Worm (Caenorhabditis elegans): ENCODE data around the gene igcm-1.
A peak's percentile ranks its signal among the peaks of the same experiment; 100 is the strongest.

Gene igcm-1

DNA sequence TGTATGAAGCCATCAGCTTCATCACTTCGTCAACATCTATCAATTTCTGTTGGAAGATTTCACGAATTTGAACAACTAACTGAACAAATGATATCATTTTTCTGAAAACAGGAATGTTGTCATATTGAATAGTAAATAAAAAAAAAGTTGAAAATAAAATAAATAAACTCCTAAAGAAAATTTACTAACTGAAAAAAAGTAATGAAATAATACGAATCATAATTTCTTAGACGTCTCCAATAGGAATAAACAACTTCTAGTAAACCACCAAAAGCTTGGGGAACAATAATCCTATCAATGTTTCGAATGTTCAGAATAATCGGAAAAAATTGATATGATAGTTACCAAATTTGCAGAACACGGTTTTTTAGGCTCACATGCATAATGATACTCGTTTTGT lies 12.2 kb upstream of the igcm-1 start, which contains the start of gene cdo-1:
Gene cdo-1 (minus strand): TSS at position 101 of the 400 bp plus-strand sequence.
- TF ChIP-seq sox-2 (GFP tag; IDR thresholded peaks at IDR 0.05) (no peak), ahr-1 (tag; optimal IDR thresholded peaks at IDR 0.05) (no peak), T23F11.4 (GFP tag; optimal IDR thresholded peaks at IDR 0.05) (no peak), nhr-232 (tag; optimal IDR thresholded peaks at IDR 0.05) (no peak), hlh-13 (GFP tag; optimal IDR thresholded peaks at IDR 0.05) (no peak), unc-42 (tag; optimal IDR thresholded peaks at IDR 0.05) (no peak), dve-1 (tag; optimal IDR thresholded peaks at IDR 0.05) (no peak), odd-2 (tag; optimal IDR thresholded peaks at IDR 0.05) (no peak), fax-1 (tag; optimal IDR thresholded peaks at IDR 0.05) (no peak), gmeb-2 (tag; optimal IDR thresholded peaks at IDR 0.05) (no peak)

ce11 chrX:861378-861777 lies 10.1 kb upstream of the igcm-1 start:
- TF ChIP-seq tbx-2 (tag; optimal IDR thresholded peaks at IDR 0.05) (no peak), npax-4 (tag; optimal IDR thresholded peaks at IDR 0.05) (no peak), odd-2 (tag; optimal IDR thresholded peaks at IDR 0.05) (no peak), K02D7.2 (tag; optimal IDR thresholded peaks at IDR 0.05) (no peak), C38D4.7 (GFP tag; optimal IDR thresholded peaks at IDR 0.05) (no peak), sdc-2 (tag; optimal IDR thresholded peaks at IDR 0.05) (no peak), sox-4 (tag; optimal IDR thresholded peaks at IDR 0.05) (no peak), fax-1 (tag; optimal IDR thresholded peaks at IDR 0.05) (no peak), C08G9.2 (tag; optimal IDR thresholded peaks at IDR 0.05) (no peak), elt-2 (tag; optimal IDR thresholded peaks at IDR 0.05) (no peak), hlh-30 (tag; optimal IDR thresholded peaks at IDR 0.05; ENCODE audit: insufficient read depth) (no peak), ceh-19 (GFP tag; optimal IDR thresholded peaks at IDR 0.05) (no peak), ceh-6 (GFP tag; optimal IDR thresholded peaks at IDR 0.05) (no peak), pha-4 (tag; optimal IDR thresholded peaks at IDR 0.05) (no peak), dve-1 (tag; optimal IDR thresholded peaks at IDR 0.05) (no peak), unc-3 (GFP tag; conservative IDR thresholded peaks at IDR 0.05) (no peak), unc-3 (tag; optimal IDR thresholded peaks at IDR 0.05) (no peak), nhr-232 (tag; optimal IDR thresholded peaks at IDR 0.05) (no peak), pqm-1 (tag; optimal IDR thresholded peaks at IDR 0.05) (no peak), gmeb-2 (tag; optimal IDR thresholded peaks at IDR 0.05) (no peak)

- no peak for TF ChIP-seq che-1 (tag; optimal IDR thresholded peaks at IDR 0.05)
- TF ChIP-seq elt-2 (tag; optimal IDR thresholded peaks at IDR 0.05) = no peak
- TF ChIP-seq sdc-2 (tag; optimal IDR thresholded peaks at IDR 0.05) = no peak
- TF ChIP-seq ceh-31 (tag; optimal IDR thresholded peaks at IDR 0.05) = peak; percentile 11
- TF ChIP-seq ceh-19 (GFP tag; optimal IDR thresholded peaks at IDR 0.05) = peak; percentile 21
- peak; percentile 85 for TF ChIP-seq ceh-34 (tag; optimal IDR thresholded peaks at IDR 0.05)
- peak; percentile 58 for TF ChIP-seq unc-42 (tag; optimal IDR thresholded peaks at IDR 0.05)
- no peak for TF ChIP-seq tbx-2 (tag; optimal IDR thresholded peaks at IDR 0.05)
- TF ChIP-seq dve-1 (tag; optimal IDR thresholded peaks at IDR 0.05) = no peak
- peak; percentile 58 for TF ChIP-seq ceh-48 (tag; optimal IDR thresholded peaks at IDR 0.05)
These were observed 8.1 kb upstream of the igcm-1 start, which contains the start of gene F56F10.2 for ce11 chrX:859401-859800. Gene F56F10.2 (plus strand): TSS chrX:859615.

- TF ChIP-seq hlh-6 (tag; optimal IDR thresholded peaks at IDR 0.05) (no peak), ref-2 (tag; optimal IDR thresholded peaks at IDR 0.05) (peak; percentile 32), ceh-34 (tag; optimal IDR thresholded peaks at IDR 0.05) (peak; percentile 55), ceh-2 (tag; optimal IDR thresholded peaks at IDR 0.05) (peak; percentile 14)
These were observed 6.3 kb upstream of the igcm-1 start for ce11 chrX:857658-858057.

DNA sequence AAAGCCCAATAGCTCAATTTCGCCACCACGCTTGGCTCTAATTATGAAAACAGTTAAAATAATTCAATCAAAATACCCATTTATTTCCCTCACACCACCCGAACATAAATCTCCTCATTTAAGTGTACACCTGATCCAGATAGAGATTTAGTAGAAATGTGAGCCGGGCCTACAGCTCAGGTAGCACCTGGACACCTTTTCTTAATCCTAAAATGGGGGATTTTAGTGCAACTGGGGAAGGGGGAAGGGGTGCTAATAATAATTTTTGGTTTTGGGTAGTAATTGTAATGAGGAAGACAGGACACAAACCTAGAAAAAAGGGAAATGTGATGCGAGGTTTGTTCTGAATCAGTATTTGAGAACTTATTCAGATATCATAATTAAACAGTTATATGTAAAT lies 2.3 kb upstream of the igcm-1 start:
- TF ChIP-seq nhr-11 (tag; optimal IDR thresholded peaks at IDR 0.05) (no peak), ama-1 (optimal IDR thresholded peaks at IDR 0.05) (no peak), F13H6.1 (tag; optimal IDR thresholded peaks at IDR 0.05) (no peak), dve-1 (tag; optimal IDR thresholded peaks at IDR 0.05) (no peak), K02D7.2 (tag; optimal IDR thresholded peaks at IDR 0.05) (no peak), unc-86 (tag; optimal IDR thresholded peaks at IDR 0.05) (no peak), hlh-30 (tag; optimal IDR thresholded peaks at IDR 0.05; ENCODE audit: insufficient read depth) (no peak), pax-1 (tag; optimal IDR thresholded peaks at IDR 0.05) (no peak), madf-2 (tag; optimal IDR thresholded peaks at IDR 0.05) (no peak), npax-4 (tag; optimal IDR thresholded peaks at IDR 0.05) (no peak), Y22D7AL.16 (tag; optimal IDR thresholded peaks at IDR 0.05) (no peak), pha-4 (tag; optimal IDR thresholded peaks at IDR 0.05) (no peak), ceh-6 (GFP tag; optimal IDR thresholded peaks at IDR 0.05) (no peak), nfya-1 (tag; optimal IDR thresholded peaks at IDR 0.05) (no peak), ets-4 (tag; optimal IDR thresholded peaks at IDR 0.05) (no peak), ceh-2 (tag; optimal IDR thresholded peaks at IDR 0.05) (no peak)

Measured in whole organism, late embryonic.